Worm (Caenorhabditis elegans) whole organism, L1 larva: ENCODE results near the gene srh-30.

Experiments used
- dpl-1 ChIP-seq, 3 experiments: fragments of 150-350 bp in 2 of 3; sonication (generic microtip) in 1 of 3; optimal IDR thresholded peaks; 2 replicates each; lab custom pipeline; 2014 to 2017; ENCODE audit warnings: missing biosample characterization in 3 of 3, missing genetic modification characterization in 3 of 3, missing genetic modification reagents in 3 of 3
- nhr-237 ChIP-seq: fragments of 150-350 bp; optimal IDR thresholded peaks from 2 replicates; lab custom pipeline; 2014; ENCODE audit warnings: missing biosample characterization, missing genetic modification characterization
- pag-3 ChIP-seq: sonication (generic microtip); optimal IDR thresholded peaks from 2 replicates; lab custom pipeline; 2017; ENCODE audit warnings: missing genetic modification characterization, mild to moderate bottlenecking, missing compliant biosample characterization, antibody characterized with exemption, borderline replicate concordance; ENCODE audit not compliant: insufficient read depth
- unc-62 ChIP-seq: fragments of 150-350 bp; optimal IDR thresholded peaks from 2 replicates; lab custom pipeline; 2014; ENCODE audit warnings: missing biosample characterization, missing genetic modification reagents, missing genetic modification characterization

DNA sequence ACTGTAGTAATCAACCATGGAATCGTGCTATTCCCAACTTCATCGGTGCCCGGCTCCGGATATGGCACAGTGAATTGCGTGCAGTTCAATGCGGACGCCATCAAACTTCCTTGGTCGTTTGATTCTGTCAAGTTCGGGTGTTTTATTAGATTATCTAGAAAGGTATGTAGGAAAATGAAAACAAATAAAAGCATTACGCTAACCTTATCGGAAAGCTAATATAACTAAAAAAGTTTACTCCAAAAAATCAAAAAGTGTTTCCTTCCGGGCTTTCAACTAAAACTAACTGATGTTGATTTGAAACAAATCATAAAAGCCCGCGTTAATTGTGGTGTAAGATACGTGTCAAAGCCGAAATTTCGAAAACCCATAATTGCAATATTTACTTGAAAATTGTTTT is 48.3 kb upstream of the srh-30 start, which contains the start of gene dmsr-13:
- no peak for TF ChIP-seq nhr-237 (tag; lab: Kevin White, UChicago)
- no peak for TF ChIP-seq dpl-1 (GFP tag; optimal IDR thresholded peaks at IDR 0.05; lab: Kevin White, UChicago)
- no peak for TF ChIP-seq unc-62 (GFP tag; lab: Kevin White, UChicago)
- no peak for TF ChIP-seq pag-3 (tag; lab: Kevin White, UChicago)
